Worm (Caenorhabditis elegans) whole organism, early embryonic: ENCODE data around the gene gldi-5.

ENCODE experiments used
- B0310.2 ChIP-seq: sonication (generic microtip); optimal IDR thresholded peaks from 2 replicates; lab custom pipeline; 2016; ENCODE audit warnings: mild to moderate bottlenecking, missing genetic modification characterization, missing compliant biosample characterization
- aly-1 ChIP-seq: sonication (generic microtip); optimal IDR thresholded peaks from 2 replicates; lab custom pipeline; 2016; ENCODE audit warnings: missing genetic modification characterization, missing compliant biosample characterization
- ama-1 ChIP-seq: fragments of 150-350 bp; optimal IDR thresholded peaks from 2 replicates; lab custom pipeline; 2014
- ceh-36 ChIP-seq: sonication (generic microtip); optimal IDR thresholded peaks from 2 replicates; lab custom pipeline; 2016; ENCODE audit warnings: missing genetic modification characterization, inconsistent platforms, missing compliant biosample characterization
- ets-7 ChIP-seq: sonication (generic microtip); optimal IDR thresholded peaks from 2 replicates; lab custom pipeline; 2016; ENCODE audit warnings: missing genotype, missing genetic modification characterization, missing compliant biosample characterization
- hmg-4 ChIP-seq: fragments of 200-800 bp; sonication (Bioruptor generic); optimal IDR thresholded peaks from 2 replicates; lab custom pipeline; 2018; ENCODE audit warnings: mild to moderate bottlenecking, missing genetic modification characterization, missing compliant biosample characterization
- hnd-1 ChIP-seq: sonication (generic microtip); optimal IDR thresholded peaks from 2 replicates; lab custom pipeline; 2016; ENCODE audit warnings: missing genetic modification characterization, missing compliant biosample characterization
- pes-1 ChIP-seq: fragments of 200-800 bp; sonication (Bioruptor generic); IDR thresholded peaks from 2 replicates; pipeline ENCODE4 v1.3.6; 2022; ENCODE audit warnings: missing genetic modification reagents, missing genetic modification characterization, missing compliant biosample characterization
- scrt-1 ChIP-seq: fragments of 200-800 bp; sonication (Bioruptor generic); IDR thresholded peaks from 2 replicates; pipeline ENCODE4 v1.3.6; 2022; ENCODE audit warnings: missing genetic modification characterization, missing compliant biosample characterization
- sea-1 ChIP-seq: fragments of 200-800 bp; sonication (Bioruptor generic); conservative IDR thresholded peaks from 2 replicates; pipeline ENCODE4 v1.3.6; 2022; ENCODE audit warnings: missing genetic modification characterization, missing compliant biosample characterization
- tbx-11 ChIP-seq: fragments of 200-800 bp; sonication (Bioruptor generic); IDR thresholded peaks from 2 replicates; pipeline ENCODE4 v1.3.6; 2022; ENCODE audit warnings: missing genetic modification characterization, missing compliant biosample characterization
- tbx-37 ChIP-seq: fragments of 200-800 bp; sonication (Bioruptor generic); conservative IDR thresholded peaks from 2 replicates; pipeline ENCODE4 v1.3.6; 2022; ENCODE audit warnings: missing genetic modification reagents, missing genetic modification characterization, missing compliant biosample characterization
- tra-4 ChIP-seq: sonication (generic microtip); optimal IDR thresholded peaks from 2 replicates; lab custom pipeline; 2017; ENCODE audit warnings: missing genetic modification characterization, missing compliant biosample characterization

DNA sequence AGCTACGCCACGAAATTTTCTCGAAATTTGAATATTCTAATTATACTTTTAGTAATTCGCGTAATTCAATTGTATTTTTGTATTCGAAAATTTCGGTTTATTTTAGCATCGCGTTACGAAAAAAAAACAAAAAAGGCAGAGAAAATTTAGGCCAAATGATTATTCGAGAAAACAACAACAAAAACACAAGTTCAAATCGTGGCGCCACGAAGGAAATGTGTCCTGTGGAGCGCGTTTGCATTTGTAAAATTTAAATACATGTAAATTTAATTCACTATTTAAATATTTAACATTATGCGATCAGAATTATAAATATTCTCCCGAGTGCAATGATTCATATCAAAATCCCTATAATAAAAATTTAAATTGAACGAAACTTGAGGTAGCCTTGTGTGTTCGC, 2.6 kb downstream of the gldi-5 start:
- TF ChIP-seq ceh-36 (no peak), B0310.2 (tag; lab: Kevin White, UChicago) (no peak), hmg-4 (GFP tag; lab: Kevin White, UChicago) (no peak), ama-1 (lab: Kevin White, UChicago) (no peak), scrt-1 (GFP tag; lab: Robert Waterston, UW) (no peak), tbx-11 (GFP tag; lab: Robert Waterston, UW) (no peak), ets-7 (tag; lab: Kevin White, UChicago) (no peak), pes-1 (GFP tag; lab: Robert Waterston, UW) (no peak), tra-4 (tag; lab: Kevin White, UChicago) (no peak), sea-1 (GFP tag; lab: Robert Waterston, UW) (no peak), aly-1 (tag; lab: Kevin White, UChicago) (no peak), tbx-37 (GFP tag; lab: Robert Waterston, UW) (no peak), hnd-1 (tag; lab: Kevin White, UChicago) (no peak)
